Worm (Caenorhabditis elegans) whole organism, midembryonic: ENCODE data around the gene Y51H7C.3.

Experiments used
- cog-1 ChIP-seq: sonication (generic microtip); optimal IDR thresholded peaks from 2 replicates; lab custom pipeline; 2016; ENCODE audit warnings: missing genetic modification characterization, missing compliant biosample characterization
- flt-1 ChIP-seq: fragments of 200-800 bp; sonication (Bioruptor generic); IDR thresholded peaks from 2 replicates; pipeline ENCODE4 v1.3.6; 2022; ENCODE audit warnings: missing genetic modification characterization, missing compliant biosample characterization
- klf-2 ChIP-seq: fragments of 200-800 bp; sonication (Bioruptor generic); conservative IDR thresholded peaks from 2 replicates; pipeline ENCODE4 v1.3.6; 2022; ENCODE audit warnings: missing genetic modification reagents, missing genetic modification characterization, missing compliant biosample characterization
- med-1 ChIP-seq: sonication (generic microtip); optimal IDR thresholded peaks from 2 replicates; lab custom pipeline; 2017; ENCODE audit warnings: missing genetic modification characterization, mild to moderate bottlenecking, missing compliant biosample characterization, antibody characterized with exemption, missing genetic modification reagents; ENCODE audit not compliant: insufficient read depth
- ref-1 ChIP-seq: fragments of 200-800 bp; sonication (Bioruptor generic); conservative IDR thresholded peaks from 2 replicates; pipeline ENCODE4 v1.3.6; 2022; ENCODE audit warnings: missing genetic modification reagents, missing genetic modification characterization, missing compliant biosample characterization
- tab-1 ChIP-seq: fragments of 200-800 bp; sonication (Bioruptor generic); IDR thresholded peaks from 2 replicates; pipeline ENCODE4 v1.3.6; 2022; ENCODE audit warnings: missing genetic modification characterization, missing compliant biosample characterization
- ztf-23 ChIP-seq: fragments of 200-800 bp; sonication (Bioruptor generic); IDR thresholded peaks from 2 replicates; pipeline ENCODE4 v1.3.6; 2022; ENCODE audit warnings: missing genetic modification reagents, missing genetic modification characterization, missing compliant biosample characterization

ce11 chrII:1477295-1477694 is 39.0 kb downstream of the Y51H7C.3 start:
- no peak for TF ChIP-seq flt-1 (GFP tag; lab: Robert Waterston, UW)
- no peak for TF ChIP-seq med-1 (GFP tag; lab: Kevin White, UChicago)
- no peak for TF ChIP-seq ref-1
- TF ChIP-seq cog-1 (tag; lab: Kevin White, UChicago), result no peak
- TF ChIP-seq ztf-23 (GFP tag; lab: Robert Waterston, UW), result no peak
- TF ChIP-seq tab-1 (GFP tag; lab: Robert Waterston, UW), result no peak
- TF ChIP-seq klf-2 (GFP tag; lab: Robert Waterston, UW), result no peak
